Fruit fly (Drosophila melanogaster): Measurements from ENCODE around the gene CG45066.

CG45066 gene

dm6 chr3L:3105531-3105930, 5.5 kb downstream of the CG45066 start:
- no peak for TF ChIP-seq rn (GFP tag; IDR thresholded peaks at IDR 0.05)
- TF ChIP-seq CG14655 (GFP tag; optimal IDR thresholded peaks at IDR 0.05), result no peak
- no peak for TF ChIP-seq EcR (GFP tag; optimal IDR thresholded peaks at IDR 0.05)
- TF ChIP-seq Pif1A (GFP tag; optimal IDR thresholded peaks at IDR 0.05), result no peak
- TF ChIP-seq CG34367 (tag; optimal IDR thresholded peaks at IDR 0.05), result no peak

dm6 chr3L:3102506-3103023, 8.5 kb downstream of the CG45066 start:
- TF ChIP-seq CG9948 (tag; optimal IDR thresholded peaks at IDR 0.05), result no peak
- no peak for TF ChIP-seq CG12605 (GFP tag; IDR thresholded peaks at IDR 0.05)
- TF ChIP-seq CG13204 (GFP tag; optimal IDR thresholded peaks at IDR 0.05), result no peak
- no peak for TF ChIP-seq D1 (tag; optimal IDR thresholded peaks at IDR 0.05)
- TF ChIP-seq gl (tag; optimal IDR thresholded peaks at IDR 0.05), result no peak
- TF ChIP-seq CG8159 (tag; optimal IDR thresholded peaks at IDR 0.05), result no peak
- no peak for TF ChIP-seq fd96Ca (GFP tag; IDR thresholded peaks at IDR 0.05)
- no peak for TF ChIP-seq Pif1A (GFP tag; optimal IDR thresholded peaks at IDR 0.05)
- no peak for TF ChIP-seq CG34367 (tag; optimal IDR thresholded peaks at IDR 0.05)
- TF ChIP-seq CG4496 (GFP tag; IDR thresholded peaks at IDR 0.05), result no peak
- TF ChIP-seq rn (GFP tag; IDR thresholded peaks at IDR 0.05), result no peak
- no peak for TF ChIP-seq Snoo (tag; optimal IDR thresholded peaks at IDR 0.05)
- TF ChIP-seq CG15710 (tag; optimal IDR thresholded peaks at IDR 0.05), result no peak
- TF ChIP-seq CG14655 (GFP tag; optimal IDR thresholded peaks at IDR 0.05), result no peak

dm6 chr3L:3101157-3101556, 9.9 kb downstream of the CG45066 start:
- TF ChIP-seq rn (GFP tag; IDR thresholded peaks at IDR 0.05), result no peak
- TF ChIP-seq EcR (GFP tag; optimal IDR thresholded peaks at IDR 0.05), result peak; percentile 96
- TF ChIP-seq Snoo (tag; optimal IDR thresholded peaks at IDR 0.05), result no peak
- TF ChIP-seq CG15710 (tag; optimal IDR thresholded peaks at IDR 0.05), result no peak
- no peak for TF ChIP-seq CG10348 (GFP tag; IDR thresholded peaks at IDR 0.05)
- no peak for TF ChIP-seq Ets98B (GFP tag; IDR thresholded peaks at IDR 0.05)
- no peak for TF ChIP-seq Pif1B (GFP tag; optimal IDR thresholded peaks at IDR 0.05)
- peak; percentile 1 for TF ChIP-seq CG34367 (tag; optimal IDR thresholded peaks at IDR 0.05)
- no peak for TF ChIP-seq CG8301 (tag; optimal IDR thresholded peaks at IDR 0.05)
- no peak for TF ChIP-seq CG14655 (GFP tag; optimal IDR thresholded peaks at IDR 0.05)
- no peak for TF ChIP-seq D1 (tag; optimal IDR thresholded peaks at IDR 0.05)
- TF ChIP-seq gl (tag; optimal IDR thresholded peaks at IDR 0.05), result peak; percentile 6
- no peak for TF ChIP-seq CG9948 (tag; optimal IDR thresholded peaks at IDR 0.05)
- TF ChIP-seq CG4496 (GFP tag; IDR thresholded peaks at IDR 0.05), result no peak
- no peak for TF ChIP-seq CG17806 (tag; optimal IDR thresholded peaks at IDR 0.05)
- no peak for TF ChIP-seq Pif1A (GFP tag; optimal IDR thresholded peaks at IDR 0.05)
- no peak for TF ChIP-seq CG8159 (tag; optimal IDR thresholded peaks at IDR 0.05)
- no peak for TF ChIP-seq fd96Ca (GFP tag; IDR thresholded peaks at IDR 0.05)
- TF ChIP-seq CG32121 (GFP tag; IDR thresholded peaks at IDR 0.05), result no peak
- TF ChIP-seq CG12605 (GFP tag; IDR thresholded peaks at IDR 0.05), result no peak

dm6 chr3L:3098778-3099429, 12.1 kb downstream of the CG45066 start:
- TF ChIP-seq fd96Ca (GFP tag; IDR thresholded peaks at IDR 0.05), result no peak
- no peak for TF ChIP-seq D1 (tag; optimal IDR thresholded peaks at IDR 0.05)
- TF ChIP-seq Ets98B (GFP tag; IDR thresholded peaks at IDR 0.05), result no peak
- TF ChIP-seq CG15710 (tag; optimal IDR thresholded peaks at IDR 0.05), result no peak
- TF ChIP-seq CG34367 (tag; optimal IDR thresholded peaks at IDR 0.05), result no peak
- TF ChIP-seq CG8301 (tag; optimal IDR thresholded peaks at IDR 0.05), result peak; percentile 38
- no peak for TF ChIP-seq CG17806 (tag; optimal IDR thresholded peaks at IDR 0.05)
- no peak for TF ChIP-seq Pif1B (GFP tag; optimal IDR thresholded peaks at IDR 0.05)
- no peak for TF ChIP-seq rn (GFP tag; IDR thresholded peaks at IDR 0.05)
- TF ChIP-seq Snoo (tag; optimal IDR thresholded peaks at IDR 0.05), result peak; percentile 40
- TF ChIP-seq EcR (GFP tag; optimal IDR thresholded peaks at IDR 0.05), result no peak
- peak; percentile 9 for TF ChIP-seq CG14655 (GFP tag; optimal IDR thresholded peaks at IDR 0.05)
- TF ChIP-seq CG32121 (GFP tag; IDR thresholded peaks at IDR 0.05), result no peak
- no peak for TF ChIP-seq CG10348 (GFP tag; IDR thresholded peaks at IDR 0.05)
- no peak for TF ChIP-seq CG4496 (GFP tag; IDR thresholded peaks at IDR 0.05)

- TF ChIP-seq CG32121 (GFP tag; IDR thresholded peaks at IDR 0.05) (0 out of 2 replicates have a peak, but pooled peaks have one; percentile 20), CG4496 (GFP tag; IDR thresholded peaks at IDR 0.05) (no peak)
These were observed 13.5 kb downstream of the CG45066 start for dm6 chr3L:3097598-3097880.

dm6 chr3L:3096726-3097597, 14.1 kb downstream of the CG45066 start:
- no peak for TF ChIP-seq CG4496 (GFP tag; IDR thresholded peaks at IDR 0.05)
- no peak for TF ChIP-seq D1 (tag; optimal IDR thresholded peaks at IDR 0.05)
- no peak for TF ChIP-seq CG8159 (tag; optimal IDR thresholded peaks at IDR 0.05)
- TF ChIP-seq EcR (GFP tag; optimal IDR thresholded peaks at IDR 0.05), result no peak
